Worm (Caenorhabditis elegans): ENCODE data around the gene F55B12.2.

DNA sequence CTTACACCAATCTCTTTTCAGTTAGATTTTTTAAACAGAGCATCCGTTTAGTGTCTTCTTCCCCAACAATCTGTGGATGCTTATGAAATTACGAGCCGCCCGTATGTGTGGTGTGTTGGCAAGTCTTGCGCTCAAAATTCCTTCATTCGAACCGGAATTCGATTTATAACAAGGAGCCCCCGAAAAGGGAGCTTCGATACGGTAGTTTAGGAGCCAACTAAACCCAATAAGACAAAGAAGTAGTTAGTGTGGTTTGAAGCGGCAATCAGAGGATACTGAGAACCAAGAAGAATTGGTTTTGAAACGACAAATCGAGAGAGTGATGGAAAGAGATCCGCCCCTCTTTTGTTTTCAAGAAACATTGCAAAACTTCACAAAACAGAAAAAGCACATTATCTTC, 4.4 kb downstream of the F55B12.2 start:
- TF ChIP-seq scrt-1 (GFP tag; IDR thresholded peaks at IDR 0.05) (no peak), ama-1 (optimal IDR thresholded peaks at IDR 0.05) (no peak), aly-1 (tag; optimal IDR thresholded peaks at IDR 0.05) (no peak), pes-1 (GFP tag; IDR thresholded peaks at IDR 0.05) (no peak), F13C5.2 (tag; optimal IDR thresholded peaks at IDR 0.05) (no peak), hmbx-1 (tag; optimal IDR thresholded peaks at IDR 0.05) (no peak), B0310.2 (tag; optimal IDR thresholded peaks at IDR 0.05) (no peak), hmg-4 (GFP tag; optimal IDR thresholded peaks at IDR 0.05) (no peak), flt-1 (GFP tag; IDR thresholded peaks at IDR 0.05) (no peak), hnd-1 (tag; optimal IDR thresholded peaks at IDR 0.05) (no peak), tra-4 (tag; optimal IDR thresholded peaks at IDR 0.05) (no peak), sea-1 (GFP tag; conservative IDR thresholded peaks at IDR 0.05) (no peak), tbx-11 (GFP tag; IDR thresholded peaks at IDR 0.05) (no peak), tbx-37 (GFP tag; conservative IDR thresholded peaks at IDR 0.05) (no peak)

Data from whole organism, early embryonic.